Worm (Caenorhabditis elegans): ENCODE data around the gene pkg-2.

- TF ChIP-seq snpc-4 (tag; optimal IDR thresholded peaks at IDR 0.05): no peak
- no peak for TF ChIP-seq ZK546.5 (tag; optimal IDR thresholded peaks at IDR 0.05)
- no peak for TF ChIP-seq fkh-10 (GFP tag; optimal IDR thresholded peaks at IDR 0.05)
- no peak for TF ChIP-seq nhr-237 (tag; optimal IDR thresholded peaks at IDR 0.05)
- no peak for TF ChIP-seq nhr-76 (tag; optimal IDR thresholded peaks at IDR 0.05)
Measured at ce11 chrIV:8538011-8538658, 17.4 kb downstream of the pkg-2 start.
